Worm (Caenorhabditis elegans) whole organism, L3 larva: ENCODE data around the gene txt-13.
A peak's percentile ranks its signal among the peaks of the same experiment; 100 is the strongest.

Experiments
- R02D3.7 ChIP-seq: fragments of 150-350 bp; optimal IDR thresholded peaks from 2 replicates; lab custom pipeline; 2014; ENCODE audit warnings: missing biosample characterization, missing genetic modification characterization
- ZK546.5 ChIP-seq: sonication (generic microtip); optimal IDR thresholded peaks from 2 replicates; lab custom pipeline; 2017; ENCODE audit warnings: missing biosample characterization, missing genetic modification characterization
- aly-2 ChIP-seq: fragments of 150-350 bp; optimal IDR thresholded peaks from 2 replicates; lab custom pipeline; 2014; ENCODE audit warnings: missing biosample characterization, missing genetic modification characterization
- ama-1 ChIP-seq: fragments of 150-350 bp; optimal IDR thresholded peaks from 2 replicates; lab custom pipeline; 2018
- ceh-16 ChIP-seq: sonication (generic microtip); optimal IDR thresholded peaks from 2 replicates; lab custom pipeline; 2017; ENCODE audit warnings: missing biosample characterization, missing genetic modification characterization
- ceh-28 ChIP-seq: fragments of 150-350 bp; optimal IDR thresholded peaks from 2 replicates; lab custom pipeline; 2014; ENCODE audit warnings: missing biosample characterization, missing genetic modification reagents, missing genetic modification characterization
- ceh-82 ChIP-seq: fragments of 150-350 bp; optimal IDR thresholded peaks from 2 replicates; lab custom pipeline; 2014; ENCODE audit warnings: missing biosample characterization, missing genetic modification characterization
- ceh-9 ChIP-seq: sonication (generic microtip); optimal IDR thresholded peaks from 2 replicates; lab custom pipeline; 2018; ENCODE audit warnings: missing biosample characterization, missing genetic modification characterization
- daf-12 ChIP-seq: fragments of 150-350 bp; optimal IDR thresholded peaks from 2 replicates; lab custom pipeline; 2014; ENCODE audit warnings: missing biosample characterization, missing genetic modification reagents, missing genetic modification characterization
- egl-27 ChIP-seq: sonication (generic microtip); optimal IDR thresholded peaks from 4 replicates; lab custom pipeline; 2017; ENCODE audit warnings: missing biosample characterization, missing genetic modification reagents, missing genetic modification characterization
- egl-5 ChIP-seq: fragments of 150-350 bp; optimal IDR thresholded peaks from 2 replicates; lab custom pipeline; 2017; ENCODE audit warnings: missing biosample characterization, missing genetic modification reagents, missing genetic modification characterization, inconsistent platforms
- elt-1 ChIP-seq: fragments of 150-350 bp; optimal IDR thresholded peaks from 2 replicates; lab custom pipeline; 2014; ENCODE audit warnings: missing biosample characterization, missing genetic modification characterization
- elt-2 ChIP-seq: sonication (generic microtip); optimal IDR thresholded peaks from 2 replicates; lab custom pipeline; 2016; ENCODE audit warnings: missing genetic modification reagents, mild to moderate bottlenecking, missing genetic modification characterization, missing compliant biosample characterization
- elt-3 ChIP-seq, 3 experiments: fragments of 150-350 bp in 1 of 3; sonication (generic microtip) in 2 of 3; optimal IDR thresholded peaks; 2 replicates in 2 of 3; 4 replicates in 1 of 3; lab custom pipeline; 2014 to 2017; ENCODE audit warnings: missing biosample characterization in 3 of 3, missing genetic modification characterization in 3 of 3
- eor-1 ChIP-seq, 2 experiments: fragments of 150-350 bp; optimal IDR thresholded peaks; 2 replicates each; lab custom pipeline; 2014 to 2018; ENCODE audit warnings: missing biosample characterization in 2 of 2, missing genetic modification characterization in 2 of 2
- fkh-10 ChIP-seq: sonication (generic microtip); optimal IDR thresholded peaks from 2 replicates; lab custom pipeline; 2017; ENCODE audit warnings: missing biosample characterization, missing genetic modification reagents, missing genetic modification characterization
- fkh-2 ChIP-seq: fragments of 150-350 bp; optimal IDR thresholded peaks from 2 replicates; lab custom pipeline; 2014; ENCODE audit warnings: missing biosample characterization, missing genetic modification reagents, missing genetic modification characterization
- fos-1 ChIP-seq: fragments of 150-350 bp; optimal IDR thresholded peaks from 2 replicates; lab custom pipeline; 2014; ENCODE audit warnings: missing biosample characterization, missing genetic modification characterization
- hmg-11 ChIP-seq: sonication (generic microtip); optimal IDR thresholded peaks from 2 replicates; lab custom pipeline; 2016; ENCODE audit warnings: missing genetic modification characterization, missing compliant biosample characterization
- jun-1 ChIP-seq: fragments of 150-350 bp; optimal IDR thresholded peaks from 2 replicates; lab custom pipeline; 2014; ENCODE audit warnings: missing biosample characterization, missing genetic modification reagents, missing genetic modification characterization
- lin-15B ChIP-seq: fragments of 150-350 bp; optimal IDR thresholded peaks from 2 replicates; lab custom pipeline; 2014; ENCODE audit warnings: missing biosample characterization, missing genetic modification characterization
- lin-39 ChIP-seq: fragments of 150-350 bp; optimal IDR thresholded peaks from 2 replicates; lab custom pipeline; 2018; ENCODE audit warnings: missing biosample characterization, missing genetic modification reagents, missing genetic modification characterization
- lsy-12 ChIP-seq: sonication (generic microtip); optimal IDR thresholded peaks from 2 replicates; lab custom pipeline; 2016; ENCODE audit warnings: mild to moderate bottlenecking, missing genetic modification characterization, missing compliant biosample characterization
- mdl-1 ChIP-seq: fragments of 150-350 bp; optimal IDR thresholded peaks from 2 replicates; lab custom pipeline; 2014; ENCODE audit warnings: missing biosample characterization, missing genetic modification characterization
- mml-1 ChIP-seq: fragments of 150-350 bp; sonication (generic microtip); optimal IDR thresholded peaks from 3 replicates; lab custom pipeline; 2014; ENCODE audit warnings: missing biosample characterization, missing genetic modification characterization
- nfya-1 ChIP-seq: sonication (generic microtip); optimal IDR thresholded peaks from 2 replicates; lab custom pipeline; 2017; ENCODE audit warnings: missing genetic modification characterization, mild to moderate bottlenecking, missing compliant biosample characterization, antibody characterized with exemption, moderate library complexity; ENCODE audit not compliant: insufficient read depth
- nhr-11 ChIP-seq: fragments of 150-350 bp; optimal IDR thresholded peaks from 2 replicates; lab custom pipeline; 2014; ENCODE audit warnings: missing biosample characterization, missing genetic modification characterization
- nhr-12 ChIP-seq: fragments of 150-350 bp; optimal IDR thresholded peaks from 2 replicates; lab custom pipeline; 2014; ENCODE audit warnings: missing biosample characterization, missing genetic modification characterization
- nhr-23 ChIP-seq: fragments of 150-350 bp; optimal IDR thresholded peaks from 2 replicates; lab custom pipeline; 2014; ENCODE audit warnings: missing biosample characterization, missing genetic modification reagents, missing genetic modification characterization
- nhr-237 ChIP-seq: fragments of 150-350 bp; optimal IDR thresholded peaks from 2 replicates; lab custom pipeline; 2014; ENCODE audit warnings: missing biosample characterization, missing genetic modification characterization
- nhr-25 ChIP-seq: sonication (generic microtip); optimal IDR thresholded peaks from 2 replicates; lab custom pipeline; 2017; ENCODE audit warnings: missing biosample characterization, missing genetic modification characterization
- nhr-28 ChIP-seq: fragments of 150-350 bp; optimal IDR thresholded peaks from 2 replicates; lab custom pipeline; 2014; ENCODE audit warnings: missing biosample characterization, missing genetic modification characterization
- nhr-43 ChIP-seq: sonication (generic microtip); optimal IDR thresholded peaks from 2 replicates; lab custom pipeline; 2016; ENCODE audit warnings: mild to moderate bottlenecking, missing genetic modification characterization, missing compliant biosample characterization; ENCODE audit not compliant: poor library complexity, severe bottlenecking
- nhr-67 ChIP-seq: fragments of 150-350 bp; optimal IDR thresholded peaks from 2 replicates; lab custom pipeline; 2014; ENCODE audit warnings: missing biosample characterization, missing genetic modification characterization
- nhr-76 ChIP-seq: fragments of 150-350 bp; sonication (generic microtip); optimal IDR thresholded peaks from 5 replicates; lab custom pipeline; 2014; ENCODE audit warnings: missing biosample characterization, missing genetic modification characterization
- nhr-77 ChIP-seq: fragments of 150-350 bp; optimal IDR thresholded peaks from 2 replicates; lab custom pipeline; 2014; ENCODE audit warnings: missing biosample characterization, missing genetic modification characterization
- pha-4 ChIP-seq: fragments of 150-350 bp; optimal IDR thresholded peaks from 2 replicates; lab custom pipeline; 2014; ENCODE audit warnings: missing biosample characterization, missing genetic modification reagents, missing genetic modification characterization
- pqm-1 ChIP-seq: fragments of 150-350 bp; optimal IDR thresholded peaks from 2 replicates; lab custom pipeline; 2017; ENCODE audit warnings: missing biosample characterization, missing genetic modification characterization, inconsistent platforms
- sea-2 ChIP-seq: fragments of 150-350 bp; sonication (generic microtip); optimal IDR thresholded peaks from 4 replicates; lab custom pipeline; 2014; ENCODE audit warnings: missing biosample characterization, missing genetic modification reagents, missing genetic modification characterization
- skn-1 ChIP-seq: fragments of 150-350 bp; optimal IDR thresholded peaks from 2 replicates; lab custom pipeline; 2014; ENCODE audit warnings: missing biosample characterization, missing genetic modification characterization
- snpc-4 ChIP-seq: fragments of 150-350 bp; optimal IDR thresholded peaks from 2 replicates; lab custom pipeline; 2014; ENCODE audit warnings: missing biosample characterization, missing genetic modification characterization
- tbx-2 ChIP-seq: sonication (generic microtip); optimal IDR thresholded peaks from 2 replicates; lab custom pipeline; 2016; ENCODE audit warnings: mild to moderate bottlenecking, missing genetic modification characterization, missing compliant biosample characterization
- unc-39 ChIP-seq: sonication (generic microtip); optimal IDR thresholded peaks from 4 replicates; lab custom pipeline; 2017; ENCODE audit warnings: missing biosample characterization, missing genetic modification characterization
- unc-62 ChIP-seq: fragments of 150-350 bp; sonication (generic microtip); optimal IDR thresholded peaks from 4 replicates; lab custom pipeline; 2014; ENCODE audit warnings: missing biosample characterization, missing genetic modification reagents, missing genetic modification characterization
- zag-1 ChIP-seq: fragments of 150-350 bp; optimal IDR thresholded peaks from 2 replicates; lab custom pipeline; 2014; ENCODE audit warnings: missing biosample characterization, missing genetic modification characterization
- ztf-11 ChIP-seq: fragments of 150-350 bp; optimal IDR thresholded peaks from 2 replicates; lab custom pipeline; 2014; ENCODE audit warnings: missing biosample characterization, missing genetic modification characterization
- ztf-4 ChIP-seq: fragments of 150-350 bp; optimal IDR thresholded peaks from 2 replicates; lab custom pipeline; 2014; ENCODE audit warnings: missing biosample characterization, missing genetic modification characterization

The txt-13 gene

ce11 chrII:10527649-10528134 lies 42.7 kb upstream of the txt-13 start, which contains the start of gene mab-10:
Gene mab-10 (plus strand): TSS chrII:10528084.
- no peak for TF ChIP-seq lsy-12 (tag; lab: Kevin White, UChicago)
- no peak for TF ChIP-seq egl-27 (tag; lab: Kevin White, UChicago)
- TF ChIP-seq sea-2 (GFP tag; lab: Kevin White, UChicago), result no peak
- TF ChIP-seq R02D3.7 (tag; lab: Kevin White, UChicago), result no peak
- TF ChIP-seq nhr-237 (tag; lab: Kevin White, UChicago), result no peak
- peak; percentile 23 for TF ChIP-seq tbx-2 (tag; lab: Kevin White, UChicago)
- TF ChIP-seq mml-1 (tag; lab: Kevin White, UChicago), result no peak
- TF ChIP-seq ztf-11, result no peak
- no peak for TF ChIP-seq skn-1 (tag; lab: Kevin White, UChicago)
- peak; percentile 6 for TF ChIP-seq nhr-25 (tag; lab: Kevin White, UChicago)
- no peak for TF ChIP-seq nhr-77
- no peak for TF ChIP-seq egl-5 (tag; lab: Kevin White, UChicago)
- TF ChIP-seq snpc-4 (tag; lab: Kevin White, UChicago), result no peak
- no peak for TF ChIP-seq nhr-12 (tag; lab: Kevin White, UChicago)
- no peak for TF ChIP-seq daf-12
- TF ChIP-seq ztf-4 (tag; lab: Kevin White, UChicago), result no peak
- no peak for TF ChIP-seq lin-15B
- peak; percentile 22 for TF ChIP-seq pha-4 (tag; lab: Kevin White, UChicago)
- TF ChIP-seq elt-2 (tag; lab: Kevin White, UChicago), result peak; percentile 52
- peak; percentile 87 for TF ChIP-seq hmg-11
- TF ChIP-seq nhr-11 (tag; lab: Kevin White, UChicago), result no peak
- no peak for TF ChIP-seq zag-1 (tag; lab: Kevin White, UChicago)
- no peak for TF ChIP-seq ceh-9 (tag; lab: Kevin White, UChicago)
- no peak for TF ChIP-seq ama-1 (lab: Kevin White, UChicago)
- TF ChIP-seq aly-2 (tag; lab: Kevin White, UChicago), result no peak
- no peak for TF ChIP-seq nhr-67 (tag; lab: Kevin White, UChicago)
- no peak for TF ChIP-seq fkh-10 (GFP tag; lab: Kevin White, UChicago)
- peak; percentile 50 for TF ChIP-seq nfya-1 (tag; lab: Kevin White, UChicago)
- TF ChIP-seq elt-3 (tag; optimal IDR thresholded peaks at IDR 0.05; lab: Kevin White, UChicago), result peak in 1 of 3 experiments; percentile 34
- no peak for TF ChIP-seq ceh-16
- no peak for TF ChIP-seq ZK546.5 (tag; lab: Kevin White, UChicago)
- TF ChIP-seq eor-1 (tag; optimal IDR thresholded peaks at IDR 0.05; lab: Kevin White, UChicago), result no peak
- no peak for TF ChIP-seq ceh-28 (tag; lab: Kevin White, UChicago)
- no peak for TF ChIP-seq nhr-76 (tag; lab: Kevin White, UChicago)
- TF ChIP-seq jun-1 (tag; lab: Kevin White, UChicago), result no peak
- TF ChIP-seq elt-1 (tag; lab: Kevin White, UChicago), result no peak
- TF ChIP-seq fos-1 (tag; lab: Kevin White, UChicago), result no peak
- peak; percentile 9 for TF ChIP-seq mdl-1 (tag; lab: Kevin White, UChicago)
- TF ChIP-seq pqm-1 (tag; lab: Kevin White, UChicago), result no peak
- TF ChIP-seq nhr-23, result no peak
- no peak for TF ChIP-seq ceh-82 (tag; lab: Kevin White, UChicago)
- no peak for TF ChIP-seq fkh-2 (tag; lab: Kevin White, UChicago)
- peak; percentile 77 for TF ChIP-seq lin-39
- TF ChIP-seq unc-39 (tag; lab: Kevin White, UChicago), result no peak
- TF ChIP-seq unc-62, result no peak
- no peak for TF ChIP-seq nhr-43 (tag; lab: Kevin White, UChicago)
- TF ChIP-seq nhr-28 (tag; lab: Kevin White, UChicago), result no peak
